Worm (Caenorhabditis elegans): ENCODE data around the gene F58G6.3.

ce11 chrIV:9677226-9677992, 24.1 kb downstream of the F58G6.3 start:
- TF ChIP-seq unc-62 (GFP tag; optimal IDR thresholded peaks at IDR 0.05 in 1 of 2) (no peak), unc-62 (tag; optimal IDR thresholded peaks at IDR 0.05) (no peak), Y105C5A.15 (GFP tag; IDR thresholded peaks at IDR 0.05) (no peak), nhr-237 (tag; optimal IDR thresholded peaks at IDR 0.05) (no peak), lir-3 (tag; optimal IDR thresholded peaks at IDR 0.05) (no peak)
